Worm (Caenorhabditis elegans): ENCODE results near the gene vms-1.

Gene vms-1

ce11 chrIII:8111347-8111746 is 23.0 kb downstream of the vms-1 start:
- no peak for TF ChIP-seq pax-1 (tag; optimal IDR thresholded peaks at IDR 0.05)
- no peak for TF ChIP-seq ztf-16 (tag; optimal IDR thresholded peaks at IDR 0.05)
- no peak for TF ChIP-seq pha-2 (tag; optimal IDR thresholded peaks at IDR 0.05)
- no peak for TF ChIP-seq gmeb-2 (tag; optimal IDR thresholded peaks at IDR 0.05)
- no peak for TF ChIP-seq rnt-1 (tag; optimal IDR thresholded peaks at IDR 0.05)
- TF ChIP-seq fax-1 (tag; optimal IDR thresholded peaks at IDR 0.05) = no peak
- no peak for TF ChIP-seq hlh-30 (tag; optimal IDR thresholded peaks at IDR 0.05; ENCODE audit: insufficient read depth)
- no peak for TF ChIP-seq K02D7.2 (tag; optimal IDR thresholded peaks at IDR 0.05)
- TF ChIP-seq unc-3 (GFP tag; conservative IDR thresholded peaks at IDR 0.05) = no peak
- TF ChIP-seq unc-3 (tag; optimal IDR thresholded peaks at IDR 0.05) = no peak
- TF ChIP-seq ceh-34 (tag; optimal IDR thresholded peaks at IDR 0.05) = no peak
- no peak for TF ChIP-seq unc-42 (tag; optimal IDR thresholded peaks at IDR 0.05)
- TF ChIP-seq ceh-48 (tag; optimal IDR thresholded peaks at IDR 0.05) = no peak
- TF ChIP-seq madf-2 (tag; optimal IDR thresholded peaks at IDR 0.05) = no peak
- no peak for TF ChIP-seq zip-5 (tag; optimal IDR thresholded peaks at IDR 0.05)
- TF ChIP-seq ceh-2 (tag; optimal IDR thresholded peaks at IDR 0.05) = no peak

DNA sequence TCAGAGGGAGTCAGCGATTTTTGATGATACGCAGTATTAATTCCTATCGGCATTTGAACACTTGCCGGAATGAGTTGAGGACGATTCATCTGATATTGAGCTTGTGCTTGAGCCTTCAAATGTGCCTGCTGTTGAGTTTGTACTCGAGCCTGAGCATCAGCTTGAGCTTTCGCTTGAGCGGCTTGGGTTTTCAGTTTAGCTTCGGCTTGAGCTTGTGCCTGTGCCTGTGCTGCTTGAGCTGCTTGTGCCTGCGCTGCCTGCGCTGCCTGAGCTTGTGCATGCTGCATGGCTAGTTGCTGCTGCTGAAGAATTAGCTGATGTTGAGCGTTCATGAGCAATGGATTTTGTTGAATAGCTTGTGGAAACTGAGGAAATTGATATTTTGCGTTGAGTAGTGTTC is 27.5 kb downstream of the vms-1 start:
- TF ChIP-seq tbx-7 (tag; optimal IDR thresholded peaks at IDR 0.05) (no peak), sdc-2 (tag; optimal IDR thresholded peaks at IDR 0.05) (no peak), hlh-30 (tag; optimal IDR thresholded peaks at IDR 0.05; ENCODE audit: insufficient read depth) (no peak), tbx-2 (tag; optimal IDR thresholded peaks at IDR 0.05) (no peak), odd-2 (tag; optimal IDR thresholded peaks at IDR 0.05) (no peak), ceh-24 (tag; optimal IDR thresholded peaks at IDR 0.05) (no peak), C08G9.2 (tag; optimal IDR thresholded peaks at IDR 0.05) (no peak), ztf-16 (tag; optimal IDR thresholded peaks at IDR 0.05) (no peak), ceh-48 (tag; optimal IDR thresholded peaks at IDR 0.05) (no peak), ahr-1 (tag; optimal IDR thresholded peaks at IDR 0.05) (no peak), pax-1 (tag; optimal IDR thresholded peaks at IDR 0.05) (no peak), pha-2 (tag; optimal IDR thresholded peaks at IDR 0.05) (no peak), pha-4 (tag; optimal IDR thresholded peaks at IDR 0.05) (no peak), fkh-6 (tag; optimal IDR thresholded peaks at IDR 0.05) (no peak), ceh-6 (GFP tag; optimal IDR thresholded peaks at IDR 0.05) (no peak)

DNA sequence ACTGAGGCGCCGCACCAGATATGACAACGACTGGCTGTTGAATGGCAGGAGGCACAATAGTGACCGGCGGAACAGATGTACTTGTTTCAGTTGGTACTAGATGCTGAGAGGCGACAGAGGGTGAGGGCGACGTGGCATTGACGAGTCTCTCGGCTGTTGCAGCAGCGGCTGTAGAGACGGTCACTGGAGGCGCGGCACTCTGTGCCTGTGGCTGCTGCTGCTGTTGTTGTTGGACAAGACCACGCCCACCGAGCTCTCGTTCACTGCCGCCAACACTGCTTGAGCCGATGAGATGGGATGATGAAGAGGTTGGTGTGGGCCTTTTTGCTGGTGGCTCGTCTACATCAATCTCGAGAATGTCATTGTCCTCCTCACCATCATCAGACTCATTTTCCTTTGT is 28.8 kb downstream of the vms-1 start:
- no peak for TF ChIP-seq syd-9 (tag; optimal IDR thresholded peaks at IDR 0.05)
- TF ChIP-seq mec-3 (tag; optimal IDR thresholded peaks at IDR 0.05; ENCODE audit: borderline replicate concordance) = no peak
- TF ChIP-seq fkh-6 (tag; optimal IDR thresholded peaks at IDR 0.05) = no peak
- TF ChIP-seq hlh-15 (tag; optimal IDR thresholded peaks at IDR 0.05) = no peak

ce11 chrIII:8121132-8121531 is 32.8 kb downstream of the vms-1 start, which contains the start of gene gei-8:
TSS of gene gei-8 (minus strand) at chrIII:8121232.
- TF ChIP-seq Y22D7AL.16 (tag; optimal IDR thresholded peaks at IDR 0.05) (no peak), ceh-9 (tag; optimal IDR thresholded peaks at IDR 0.05) (no peak), ama-1 (optimal IDR thresholded peaks at IDR 0.05) (no peak), hlh-8 (tag; optimal IDR thresholded peaks at IDR 0.05) (no peak), tbx-2 (tag; optimal IDR thresholded peaks at IDR 0.05) (no peak), ceh-2 (tag; optimal IDR thresholded peaks at IDR 0.05) (no peak), ttx-3 (tag; optimal IDR thresholded peaks at IDR 0.05) (no peak), dmd-4 (tag; optimal IDR thresholded peaks at IDR 0.05; ENCODE audit: borderline replicate concordance) (no peak), nhr-232 (tag; optimal IDR thresholded peaks at IDR 0.05) (no peak), tbx-7 (tag; optimal IDR thresholded peaks at IDR 0.05) (no peak), hlh-6 (tag; optimal IDR thresholded peaks at IDR 0.05) (no peak), ceh-45 (GFP tag; IDR thresholded peaks at IDR 0.05) (no peak), gmeb-2 (tag; optimal IDR thresholded peaks at IDR 0.05) (no peak)
